Worm (Caenorhabditis elegans): ENCODE data around the gene mtr-4.

Gene mtr-4

ce11 chrIV:9867915-9868314 lies 42.4 kb downstream of the mtr-4 start:
- TF ChIP-seq skn-1 (tag; optimal IDR thresholded peaks at IDR 0.05) (no peak), blmp-1 (tag; optimal IDR thresholded peaks at IDR 0.05; ENCODE audit: insufficient read depth) (peak; percentile 91), gmeb-1 (tag; optimal IDR thresholded peaks at IDR 0.05) (peak; percentile 59), lsy-2 (tag; optimal IDR thresholded peaks at IDR 0.05) (peak in 1 of 2 experiments; percentile 68), ztf-4 (tag; optimal IDR thresholded peaks at IDR 0.05) (peak; percentile 18), Y55F3AM.14 (GFP tag; optimal IDR thresholded peaks at IDR 0.05) (no peak), nhr-21 (tag; optimal IDR thresholded peaks at IDR 0.05) (peak; percentile 99), nhr-6 (tag; optimal IDR thresholded peaks at IDR 0.05) (peak; percentile 52), nhr-10 (tag; optimal IDR thresholded peaks at IDR 0.05) (no peak), lin-11 (tag; optimal IDR thresholded peaks at IDR 0.05) (no peak), egl-27 (tag; optimal IDR thresholded peaks at IDR 0.05) (peak; percentile 48), nhr-23 (tag; optimal IDR thresholded peaks at IDR 0.05) (no peak), F13H6.1 (tag; optimal IDR thresholded peaks at IDR 0.05) (peak; percentile 33), crh-2 (tag; optimal IDR thresholded peaks at IDR 0.05) (peak; percentile 49), sma-3 (GFP tag; optimal IDR thresholded peaks at IDR 0.05) (peak; percentile 96), mdl-1 (tag; optimal IDR thresholded peaks at IDR 0.05) (peak in 1 of 2 experiments; percentile 77), sma-9 (GFP tag; optimal IDR thresholded peaks at IDR 0.05) (peak; percentile 98), sma-9 (tag; optimal IDR thresholded peaks at IDR 0.05) (no peak), lin-39 (tag; optimal IDR thresholded peaks at IDR 0.05) (no peak), nhr-129 (tag; optimal IDR thresholded peaks at IDR 0.05) (peak; percentile 63), nhr-25 (tag; optimal IDR thresholded peaks at IDR 0.05) (peak; percentile 97), fos-1 (tag; optimal IDR thresholded peaks at IDR 0.05) (peak; percentile 42)

- TF ChIP-seq unc-55 (GFP tag; optimal IDR thresholded peaks at IDR 0.05) (no peak), dmd-4 (tag; optimal IDR thresholded peaks at IDR 0.05) (no peak), elt-3 (tag; optimal IDR thresholded peaks at IDR 0.05) (no peak), nhr-237 (tag; optimal IDR thresholded peaks at IDR 0.05) (no peak), F13H6.1 (tag; optimal IDR thresholded peaks at IDR 0.05) (no peak), nhr-25 (tag; optimal IDR thresholded peaks at IDR 0.05) (no peak), snpc-4 (tag; optimal IDR thresholded peaks at IDR 0.05) (no peak), nhr-77 (tag; optimal IDR thresholded peaks at IDR 0.05) (no peak), R02D3.7 (tag; optimal IDR thresholded peaks at IDR 0.05) (no peak), lin-11 (tag; optimal IDR thresholded peaks at IDR 0.05) (no peak), gmeb-1 (tag; optimal IDR thresholded peaks at IDR 0.05) (no peak), mab-5 (tag; optimal IDR thresholded peaks at IDR 0.05) (no peak), zag-1 (tag; optimal IDR thresholded peaks at IDR 0.05) (no peak)
Measured at ce11 chrIV:9869344-9869743, 43.9 kb downstream of the mtr-4 start.

ce11 chrIV:9872210-9872609 lies 46.7 kb downstream of the mtr-4 start:
- peak; percentile 53 for TF ChIP-seq nhr-25 (tag; optimal IDR thresholded peaks at IDR 0.05)
- no peak for TF ChIP-seq unc-62 (GFP tag; optimal IDR thresholded peaks at IDR 0.05)
- peak; percentile 9 for TF ChIP-seq sma-9 (GFP tag; optimal IDR thresholded peaks at IDR 0.05)
- TF ChIP-seq sma-9 (tag; optimal IDR thresholded peaks at IDR 0.05): no peak

ce11 chrIV:9872786-9873185 lies 47.3 kb downstream of the mtr-4 start:
- peak; percentile 32 for TF ChIP-seq skn-1 (tag; optimal IDR thresholded peaks at IDR 0.05)
- TF ChIP-seq sem-4 (tag; optimal IDR thresholded peaks at IDR 0.05): no peak
- TF ChIP-seq nhr-129 (tag; optimal IDR thresholded peaks at IDR 0.05): peak; percentile 47
- TF ChIP-seq unc-55 (GFP tag; optimal IDR thresholded peaks at IDR 0.05): peak; percentile 9
- peak; percentile 35 for TF ChIP-seq C34F6.9 (tag; optimal IDR thresholded peaks at IDR 0.05)
- TF ChIP-seq crh-2 (tag; optimal IDR thresholded peaks at IDR 0.05): peak; percentile 78
- peak; percentile 36 for TF ChIP-seq F13H6.1 (tag; optimal IDR thresholded peaks at IDR 0.05)
- no peak for TF ChIP-seq nhr-23 (tag; optimal IDR thresholded peaks at IDR 0.05)
- peak; percentile 57 for TF ChIP-seq zag-1 (tag; optimal IDR thresholded peaks at IDR 0.05)
- TF ChIP-seq lsy-2 (tag; optimal IDR thresholded peaks at IDR 0.05): peak in 1 of 2 experiments; percentile 34
- TF ChIP-seq sma-9 (GFP tag; optimal IDR thresholded peaks at IDR 0.05): peak; percentile 70
- TF ChIP-seq sma-9 (tag; optimal IDR thresholded peaks at IDR 0.05): no peak
- no peak for TF ChIP-seq elt-1 (tag; optimal IDR thresholded peaks at IDR 0.05)
- peak; percentile 81 for TF ChIP-seq fos-1 (tag; optimal IDR thresholded peaks at IDR 0.05)

- TF ChIP-seq nhr-23 (tag; optimal IDR thresholded peaks at IDR 0.05): no peak
- TF ChIP-seq nhr-21 (tag; optimal IDR thresholded peaks at IDR 0.05): peak; percentile 39
- peak; percentile 64 for TF ChIP-seq fos-1 (tag; optimal IDR thresholded peaks at IDR 0.05)
- TF ChIP-seq lsy-2 (tag; optimal IDR thresholded peaks at IDR 0.05): peak in 1 of 2 experiments; percentile 56
- TF ChIP-seq lin-39 (tag; optimal IDR thresholded peaks at IDR 0.05): no peak
- no peak for TF ChIP-seq elt-1 (tag; optimal IDR thresholded peaks at IDR 0.05)
- peak in 1 of 2 experiments; percentile 23 for TF ChIP-seq mdl-1 (tag; optimal IDR thresholded peaks at IDR 0.05)
- TF ChIP-seq F13H6.1 (tag; optimal IDR thresholded peaks at IDR 0.05): peak; percentile 73
- no peak for TF ChIP-seq nhr-77 (tag; optimal IDR thresholded peaks at IDR 0.05)
- no peak for TF ChIP-seq mbf-1 (tag; optimal IDR thresholded peaks at IDR 0.05)
- peak; percentile 11 for TF ChIP-seq gmeb-1 (tag; optimal IDR thresholded peaks at IDR 0.05)
- peak; percentile 53 for TF ChIP-seq egl-27 (tag; optimal IDR thresholded peaks at IDR 0.05)
- TF ChIP-seq nhr-10 (tag; optimal IDR thresholded peaks at IDR 0.05): no peak
- no peak for TF ChIP-seq nhr-12 (tag; optimal IDR thresholded peaks at IDR 0.05)
- no peak for TF ChIP-seq sem-4 (tag; optimal IDR thresholded peaks at IDR 0.05)
- peak; percentile 61 for TF ChIP-seq ceh-16 (tag; optimal IDR thresholded peaks at IDR 0.05)
- peak; percentile 61 for TF ChIP-seq C34F6.9 (tag; optimal IDR thresholded peaks at IDR 0.05)
- TF ChIP-seq zag-1 (tag; optimal IDR thresholded peaks at IDR 0.05): no peak
- TF ChIP-seq ama-1 (optimal IDR thresholded peaks at IDR 0.05): peak; percentile 36
- no peak for TF ChIP-seq ceh-82 (tag; optimal IDR thresholded peaks at IDR 0.05)
- peak; percentile 25 for TF ChIP-seq nhr-25 (tag; optimal IDR thresholded peaks at IDR 0.05)
- TF ChIP-seq sma-9 (GFP tag; optimal IDR thresholded peaks at IDR 0.05): peak; percentile 68
- no peak for TF ChIP-seq sma-9 (tag; optimal IDR thresholded peaks at IDR 0.05)
- TF ChIP-seq dmd-4 (tag; optimal IDR thresholded peaks at IDR 0.05): no peak
- TF ChIP-seq blmp-1 (tag; optimal IDR thresholded peaks at IDR 0.05; ENCODE audit: insufficient read depth): peak; percentile 14
- no peak for TF ChIP-seq unc-39 (tag; optimal IDR thresholded peaks at IDR 0.05)
- no peak for TF ChIP-seq mab-5 (tag; optimal IDR thresholded peaks at IDR 0.05)
Measured at ce11 chrIV:9873837-9874236, 48.3 kb downstream of the mtr-4 start.

Measured in whole organism, L2 larva.